Fruit fly (Drosophila melanogaster): ENCODE results near the gene CG10005.

CG10005 gene

dm6 chr3R:11937427-11938114 lies 39.4 kb downstream of the CG10005 start (continued):
- TF ChIP-seq Sox102F (GFP tag; optimal IDR thresholded peaks at IDR 0.05) (peak; percentile 26), vri (GFP tag; optimal IDR thresholded peaks at IDR 0.05) (peak; percentile 21), lz (GFP tag; optimal IDR thresholded peaks at IDR 0.05) (peak; percentile 48), Hr39 (GFP tag; optimal IDR thresholded peaks at IDR 0.05) (peak; percentile 43), CG15336 (GFP tag; IDR thresholded peaks at IDR 0.05) (peak; percentile 57), CG11294 (GFP tag; IDR thresholded peaks at IDR 0.05) (peak; percentile 35; the same call in 1 of the 2 replicates), acj6 (GFP tag; optimal IDR thresholded peaks at IDR 0.05) (peak; percentile 42), dsx (GFP tag; optimal IDR thresholded peaks at IDR 0.05; ENCODE audit: poor library complexity, severe bottlenecking) (peak; percentile 32), Met (GFP tag; optimal IDR thresholded peaks at IDR 0.05) (peak; percentile 65), CG10669 (GFP tag; optimal IDR thresholded peaks at IDR 0.05) (peak; percentile 38), CG8119 (GFP tag; IDR thresholded peaks at IDR 0.05) (peak; percentile 68), CG6792 (GFP tag; optimal IDR thresholded peaks at IDR 0.05) (peak; percentile 38), CG8319 (GFP tag; optimal IDR thresholded peaks at IDR 0.05) (peak; percentile 11), spab (GFP tag; optimal IDR thresholded peaks at IDR 0.05) (peak; percentile 30), CG8632 (GFP tag; optimal IDR thresholded peaks at IDR 0.05) (peak; percentile 47), CG4318 (GFP tag; optimal IDR thresholded peaks at IDR 0.05) (peak; percentile 16), OdsH (GFP tag; optimal IDR thresholded peaks at IDR 0.05) (peak; percentile 58), CG16779 (tag; optimal IDR thresholded peaks at IDR 0.05) (no peak), esn (GFP tag; optimal IDR thresholded peaks at IDR 0.05) (peak; percentile 56), CG6808 (GFP tag; optimal IDR thresholded peaks at IDR 0.05) (no peak), CG6276 (GFP tag; optimal IDR thresholded peaks at IDR 0.05) (peak; percentile 66), achi (GFP tag; optimal IDR thresholded peaks at IDR 0.05) (peak; percentile 51), Ets21C (GFP tag; optimal IDR thresholded peaks at IDR 0.05) (no peak), Hr38 (GFP tag; optimal IDR thresholded peaks at IDR 0.05) (no peak), pdm3 (GFP tag; optimal IDR thresholded peaks at IDR 0.05) (peak; percentile 36), CG1621 (tag; optimal IDR thresholded peaks at IDR 0.05) (no peak), Smox (GFP tag; optimal IDR thresholded peaks at IDR 0.05) (peak; percentile 32), CG10631 (GFP tag; optimal IDR thresholded peaks at IDR 0.05) (peak; percentile 46), CG6854 (GFP tag; optimal IDR thresholded peaks at IDR 0.05) (peak; percentile 65), Eip93F (GFP tag; optimal IDR thresholded peaks at IDR 0.05) (no peak), Sox14 (GFP tag; optimal IDR thresholded peaks at IDR 0.05) (peak; percentile 63), CG11762 (GFP tag; optimal IDR thresholded peaks at IDR 0.05; ENCODE audit: insufficient read depth) (peak; percentile 37), dac (GFP tag; optimal IDR thresholded peaks at IDR 0.05) (no peak), Gug (GFP tag; IDR thresholded peaks at IDR 0.05) (peak; percentile 55; the same call in 1 of the 2 replicates), svp (GFP tag) (peak; percentile 80), Lpt (GFP tag; optimal IDR thresholded peaks at IDR 0.05) (peak; percentile 45), CG3919 (GFP tag; optimal IDR thresholded peaks at IDR 0.05) (peak; percentile 70), CG11902 (GFP tag; optimal IDR thresholded peaks at IDR 0.05) (peak; percentile 35), ss (GFP tag; optimal IDR thresholded peaks at IDR 0.05) (peak; percentile 15 to 25), Sox15 (GFP tag; optimal IDR thresholded peaks at IDR 0.05) (no peak), Blimp-1 (GFP tag; optimal IDR thresholded peaks at IDR 0.05) (no peak), topi (GFP tag; optimal IDR thresholded peaks at IDR 0.05) (peak; percentile 48)
